Worm (Caenorhabditis elegans) whole organism, late embryonic: ENCODE data around the gene atg-7.
A peak's percentile ranks its signal among the peaks of the same experiment; 100 is the strongest.

Source experiments
- C08G9.2 ChIP-seq: sonication (generic microtip); optimal IDR thresholded peaks from 2 replicates; lab custom pipeline; 2016; ENCODE audit warnings: mild to moderate bottlenecking, missing genetic modification characterization, moderate library complexity, missing compliant biosample characterization
- C38D4.7 ChIP-seq: fragments of 200-800 bp; sonication (Bioruptor generic); optimal IDR thresholded peaks from 2 replicates; lab custom pipeline; 2018; ENCODE audit warnings: mild to moderate bottlenecking, missing genetic modification characterization, moderate library complexity, missing compliant biosample characterization
- K02D7.2 ChIP-seq: sonication (generic microtip); optimal IDR thresholded peaks from 2 replicates; lab custom pipeline; 2017; ENCODE audit warnings: mild to moderate bottlenecking, missing genetic modification characterization, missing compliant biosample characterization
- T23F11.4 ChIP-seq: fragments of 200-800 bp; sonication (Bioruptor generic); optimal IDR thresholded peaks from 2 replicates; lab custom pipeline; 2018; ENCODE audit warnings: mild to moderate bottlenecking, missing genetic modification characterization, missing compliant biosample characterization
- Y22D7AL.16 ChIP-seq: sonication (generic microtip); optimal IDR thresholded peaks from 2 replicates; lab custom pipeline; 2016; ENCODE audit warnings: missing genetic modification characterization, missing compliant biosample characterization
- ahr-1 ChIP-seq: sonication (generic microtip); optimal IDR thresholded peaks from 2 replicates; lab custom pipeline; 2016; ENCODE audit warnings: missing genetic modification characterization, missing compliant biosample characterization
- ama-1 ChIP-seq: fragments of 150-350 bp; optimal IDR thresholded peaks from 2 replicates; lab custom pipeline; 2014
- ceh-14 ChIP-seq: sonication (generic microtip); optimal IDR thresholded peaks from 2 replicates; lab custom pipeline; 2016; ENCODE audit warnings: missing genotype, missing genetic modification characterization, missing compliant biosample characterization
- ceh-18 ChIP-seq: sonication (generic microtip); optimal IDR thresholded peaks from 2 replicates; lab custom pipeline; 2016; ENCODE audit warnings: missing genetic modification characterization, missing compliant biosample characterization
- ceh-19 ChIP-seq: fragments of 200-800 bp; sonication (Bioruptor generic); optimal IDR thresholded peaks from 2 replicates; lab custom pipeline; 2018; ENCODE audit warnings: mild to moderate bottlenecking, missing genetic modification characterization, missing compliant biosample characterization
- ceh-2 ChIP-seq: sonication (generic microtip); optimal IDR thresholded peaks from 2 replicates; lab custom pipeline; 2016; ENCODE audit warnings: missing genotype, missing genetic modification characterization, missing compliant biosample characterization
- ceh-22 ChIP-seq: sonication (generic microtip); optimal IDR thresholded peaks from 2 replicates; lab custom pipeline; 2017; ENCODE audit warnings: missing biosample characterization, missing genetic modification characterization
- ceh-31 ChIP-seq: sonication (generic microtip); optimal IDR thresholded peaks from 2 replicates; lab custom pipeline; 2016; ENCODE audit warnings: missing genetic modification characterization, missing compliant biosample characterization
- ceh-34 ChIP-seq: sonication (generic microtip); optimal IDR thresholded peaks from 2 replicates; lab custom pipeline; 2016; ENCODE audit warnings: mild to moderate bottlenecking, missing genetic modification characterization, missing compliant biosample characterization
- ceh-45 ChIP-seq: fragments of 200-800 bp; sonication (Bioruptor generic); IDR thresholded peaks from 2 replicates; pipeline ENCODE4 v1.3.6; 2022; ENCODE audit warnings: missing genetic modification reagents, missing genetic modification characterization, missing compliant biosample characterization
- ceh-48 ChIP-seq: sonication (generic microtip); optimal IDR thresholded peaks from 2 replicates; lab custom pipeline; 2016; ENCODE audit warnings: missing genetic modification characterization, inconsistent platforms, missing compliant biosample characterization
- ceh-6 ChIP-seq: fragments of 200-800 bp; sonication (Bioruptor generic); optimal IDR thresholded peaks from 2 replicates; lab custom pipeline; 2018; ENCODE audit warnings: mild to moderate bottlenecking, missing genetic modification characterization, missing compliant biosample characterization
- che-1 ChIP-seq: sonication (generic microtip); optimal IDR thresholded peaks from 2 replicates; lab custom pipeline; 2016; ENCODE audit warnings: mild to moderate bottlenecking, missing genetic modification characterization, missing compliant biosample characterization
- dmd-4 ChIP-seq: sonication (generic microtip); optimal IDR thresholded peaks from 2 replicates; lab custom pipeline; 2016; ENCODE audit warnings: borderline replicate concordance, missing genetic modification characterization, missing compliant biosample characterization
- dve-1 ChIP-seq: sonication (generic microtip); optimal IDR thresholded peaks from 2 replicates; lab custom pipeline; 2017; ENCODE audit warnings: antibody characterized with exemption, mild to moderate bottlenecking, missing genetic modification characterization, missing compliant biosample characterization
- elt-4 ChIP-seq: sonication (generic microtip); optimal IDR thresholded peaks from 2 replicates; lab custom pipeline; 2016; ENCODE audit warnings: missing genetic modification characterization, missing compliant biosample characterization
- ets-4 ChIP-seq: sonication (generic microtip); optimal IDR thresholded peaks from 2 replicates; lab custom pipeline; 2016; ENCODE audit warnings: missing genetic modification characterization, missing compliant biosample characterization
- fax-1 ChIP-seq: sonication (generic microtip); optimal IDR thresholded peaks from 2 replicates; lab custom pipeline; 2016; ENCODE audit warnings: missing genotype, missing genetic modification characterization, missing compliant biosample characterization
- fkh-10 ChIP-seq: fragments of 150-350 bp; optimal IDR thresholded peaks from 2 replicates; lab custom pipeline; 2014; ENCODE audit warnings: missing biosample characterization, missing genetic modification reagents, missing genetic modification characterization
- fkh-6 ChIP-seq: sonication (generic microtip); optimal IDR thresholded peaks from 2 replicates; lab custom pipeline; 2016; ENCODE audit warnings: missing genetic modification characterization, missing compliant biosample characterization
- gmeb-2 ChIP-seq: sonication (generic microtip); optimal IDR thresholded peaks from 2 replicates; lab custom pipeline; 2016; ENCODE audit warnings: missing genetic modification characterization, inconsistent platforms, missing compliant biosample characterization
- hlh-15 ChIP-seq: sonication (generic microtip); optimal IDR thresholded peaks from 2 replicates; lab custom pipeline; 2016; ENCODE audit warnings: missing genetic modification characterization, missing compliant biosample characterization
- hlh-30 ChIP-seq: sonication (generic microtip); optimal IDR thresholded peaks from 2 replicates; lab custom pipeline; 2017; ENCODE audit warnings: antibody characterized with exemption, missing genetic modification characterization, missing compliant biosample characterization; ENCODE audit not compliant: insufficient read depth
- hlh-6 ChIP-seq: sonication (generic microtip); optimal IDR thresholded peaks from 2 replicates; lab custom pipeline; 2016; ENCODE audit warnings: missing genotype, missing genetic modification characterization, missing compliant biosample characterization
- hlh-8 ChIP-seq: sonication (generic microtip); optimal IDR thresholded peaks from 2 replicates; lab custom pipeline; 2016; ENCODE audit warnings: missing genotype, missing genetic modification characterization, missing compliant biosample characterization
- lim-6 ChIP-seq: sonication (generic microtip); optimal IDR thresholded peaks from 2 replicates; lab custom pipeline; 2016; ENCODE audit warnings: missing genetic modification characterization, missing compliant biosample characterization
- lin-11 ChIP-seq: fragments of 200-800 bp; sonication (Bioruptor generic); optimal IDR thresholded peaks from 2 replicates; lab custom pipeline; 2018; ENCODE audit warnings: mild to moderate bottlenecking, missing genetic modification characterization, missing compliant biosample characterization
- madf-2 ChIP-seq: sonication (generic microtip); optimal IDR thresholded peaks from 2 replicates; lab custom pipeline; 2017; ENCODE audit warnings: missing genetic modification characterization, missing compliant biosample characterization
- nfya-1 ChIP-seq: sonication (generic microtip); optimal IDR thresholded peaks from 2 replicates; lab custom pipeline; 2017; ENCODE audit warnings: missing genetic modification characterization, mild to moderate bottlenecking, missing compliant biosample characterization, antibody characterized with exemption, moderate library complexity
- nhr-11 ChIP-seq: fragments of 150-350 bp; optimal IDR thresholded peaks from 2 replicates; lab custom pipeline; 2014; ENCODE audit warnings: missing biosample characterization, missing genetic modification characterization
- npax-4 ChIP-seq: sonication (generic microtip); optimal IDR thresholded peaks from 2 replicates; lab custom pipeline; 2016; ENCODE audit warnings: missing genetic modification characterization, missing compliant biosample characterization
- odd-2 ChIP-seq: sonication (generic microtip); optimal IDR thresholded peaks from 2 replicates; lab custom pipeline; 2017; ENCODE audit warnings: antibody characterized with exemption, mild to moderate bottlenecking, missing genetic modification characterization, missing compliant biosample characterization
- pag-3 ChIP-seq: sonication (generic microtip); optimal IDR thresholded peaks from 2 replicates; lab custom pipeline; 2016; ENCODE audit warnings: missing compliant biosample characterization, missing genetic modification characterization, borderline replicate concordance
- pat-9 ChIP-seq: fragments of 200-800 bp; sonication (Bioruptor generic); optimal IDR thresholded peaks from 2 replicates; lab custom pipeline; 2018; ENCODE audit warnings: mild to moderate bottlenecking, missing genetic modification characterization, moderate library complexity, missing compliant biosample characterization
- pha-2 ChIP-seq: sonication (generic microtip); optimal IDR thresholded peaks from 2 replicates; lab custom pipeline; 2017; ENCODE audit warnings: mild to moderate bottlenecking, missing genetic modification characterization, missing compliant biosample characterization
- pha-4 ChIP-seq: fragments of 150-350 bp; optimal IDR thresholded peaks from 2 replicates; lab custom pipeline; 2018; ENCODE audit warnings: missing biosample characterization, missing genetic modification reagents, missing genetic modification characterization
- pros-1 ChIP-seq: fragments of 150-350 bp; optimal IDR thresholded peaks from 2 replicates; lab custom pipeline; 2014; ENCODE audit warnings: missing biosample characterization, missing genetic modification reagents, missing genetic modification characterization
- sdc-2 ChIP-seq: sonication (generic microtip); optimal IDR thresholded peaks from 2 replicates; lab custom pipeline; 2016; ENCODE audit warnings: missing genotype, missing genetic modification characterization, missing compliant biosample characterization
- sox-4 ChIP-seq: sonication (generic microtip); optimal IDR thresholded peaks from 2 replicates; lab custom pipeline; 2017; ENCODE audit warnings: mild to moderate bottlenecking, missing genetic modification characterization, inconsistent platforms, missing compliant biosample characterization
- tbx-7 ChIP-seq: sonication (generic microtip); optimal IDR thresholded peaks from 2 replicates; lab custom pipeline; 2016; ENCODE audit warnings: missing genotype, missing genetic modification characterization, missing compliant biosample characterization
- ttx-3 ChIP-seq: sonication (generic microtip); optimal IDR thresholded peaks from 2 replicates; lab custom pipeline; 2016; ENCODE audit warnings: missing genetic modification reagents, missing genetic modification characterization, missing compliant biosample characterization
- unc-3 ChIP-seq, 2 experiments: fragments of 200-800 bp in 1 of 2; sonication (Bioruptor generic) in 1 of 2; sonication (generic microtip) in 1 of 2; conservative IDR thresholded peaks in 1 of 2; optimal IDR thresholded peaks in 1 of 2; 2 replicates each; pipeline versions ENCODE4 v1.3.6 to Lab custom; 2016 to 2022; ENCODE audit warnings: missing compliant biosample characterization in 2 of 2, missing genetic modification characterization in 2 of 2, missing genetic modification reagents in 1 of 2
- zip-5 ChIP-seq: sonication (generic microtip); optimal IDR thresholded peaks from 2 replicates; lab custom pipeline; 2016; ENCODE audit warnings: missing genetic modification characterization, missing compliant biosample characterization

atg-7 gene

ce11 chrIV:11118837-11119491, 38.1 kb upstream of the atg-7 start, which contains the start of the genes imp-2 and enpl-1 (continued):
- TF ChIP-seq C38D4.7 (no peak), ceh-34 (tag; lab: Kevin White, UChicago) (peak; percentile 80), nhr-11 (no peak), pha-2 (no peak), ceh-18 (tag; lab: Kevin White, UChicago) (peak; percentile 61), hlh-6 (tag; lab: Kevin White, UChicago) (no peak), ceh-19 (GFP tag; lab: Kevin White, UChicago) (peak; percentile 53), ceh-22 (peak; percentile 6), fkh-6 (tag; lab: Kevin White, UChicago) (no peak), che-1 (tag; lab: Kevin White, UChicago) (no peak), sdc-2 (peak; percentile 51), lin-11 (no peak), dmd-4 (tag; lab: Kevin White, UChicago) (no peak), hlh-15 (tag; lab: Kevin White, UChicago) (no peak), odd-2 (tag; lab: Kevin White, UChicago) (no peak), ceh-6 (no peak), C08G9.2 (tag; lab: Kevin White, UChicago) (peak; percentile 49), tbx-7 (tag; lab: Kevin White, UChicago) (peak; percentile 58), unc-3 (GFP tag; conservative IDR thresholded peaks at IDR 0.05; lab: Robert Waterston, UW) (peak; percentile 12; the same call in 1 of the 2 replicates), unc-3 (tag; optimal IDR thresholded peaks at IDR 0.05; lab: Kevin White, UChicago) (peak; percentile 13), zip-5 (tag; lab: Kevin White, UChicago) (no peak), ceh-48 (no peak), sox-4 (tag; lab: Kevin White, UChicago) (peak; percentile 25), K02D7.2 (tag; lab: Kevin White, UChicago) (no peak), ceh-14 (tag; lab: Kevin White, UChicago) (peak; percentile 46), ama-1 (lab: Kevin White, UChicago) (no peak), ttx-3 (tag; lab: Kevin White, UChicago) (peak; percentile 20), ahr-1 (no peak), ets-4 (peak; percentile 11), ceh-45 (GFP tag; lab: Robert Waterston, UW) (no peak), npax-4 (tag; lab: Kevin White, UChicago) (no peak)

- TF ChIP-seq ceh-31 (no peak), npax-4 (tag; lab: Kevin White, UChicago) (no peak), pag-3 (tag; lab: Kevin White, UChicago) (no peak), fkh-10 (GFP tag; lab: Kevin White, UChicago) (no peak), T23F11.4 (GFP tag; lab: Kevin White, UChicago) (no peak), pha-4 (no peak), ceh-22 (no peak), ahr-1 (no peak), ceh-2 (no peak), unc-3 (GFP tag; conservative IDR thresholded peaks at IDR 0.05; lab: Robert Waterston, UW) (no peak), unc-3 (tag; optimal IDR thresholded peaks at IDR 0.05; lab: Kevin White, UChicago) (no peak), madf-2 (tag; lab: Kevin White, UChicago) (no peak)
Observed at ce11 chrIV:11112641-11113040, 31.8 kb upstream of the atg-7 start, which contains the start of gene clc-9. clc-9 (plus strand) TSS chrIV:11112941.

ce11 chrIV:11111898-11112297, 31.0 kb upstream of the atg-7 start:
- TF ChIP-seq gmeb-2 (tag; lab: Kevin White, UChicago) (no peak), fkh-10 (GFP tag; lab: Kevin White, UChicago) (no peak), lim-6 (tag; lab: Kevin White, UChicago) (no peak), dve-1 (tag; lab: Kevin White, UChicago) (no peak), hlh-6 (tag; lab: Kevin White, UChicago) (no peak), zip-5 (tag; lab: Kevin White, UChicago) (no peak), hlh-30 (tag; lab: Kevin White, UChicago) (no peak), nfya-1 (tag; lab: Kevin White, UChicago) (no peak), elt-4 (tag; lab: Kevin White, UChicago) (no peak), ceh-19 (GFP tag; lab: Kevin White, UChicago) (no peak), pat-9 (tag; lab: Kevin White, UChicago) (no peak), dmd-4 (tag; lab: Kevin White, UChicago) (no peak), pros-1 (no peak), lin-11 (no peak), fax-1 (tag; lab: Kevin White, UChicago) (no peak), ceh-34 (tag; lab: Kevin White, UChicago) (no peak), Y22D7AL.16 (tag; lab: Kevin White, UChicago) (no peak), ceh-18 (tag; lab: Kevin White, UChicago) (no peak), hlh-8 (tag; lab: Kevin White, UChicago) (no peak)
- TF ChIP-seq, all 69 proteins: peak for 0
